Worm (Caenorhabditis elegans) whole organism, L4 larva: ENCODE measurements around the gene parp-2.

ENCODE experiments used
- F10B5.3 ChIP-seq: sonication (generic microtip); optimal IDR thresholded peaks from 2 replicates; lab custom pipeline; 2016; ENCODE audit warnings: mild to moderate bottlenecking, missing genetic modification characterization, missing compliant biosample characterization
- F37D6.2 ChIP-seq: sonication (generic microtip); optimal IDR thresholded peaks from 2 replicates; lab custom pipeline; 2016; ENCODE audit warnings: mild to moderate bottlenecking, missing genetic modification characterization, missing compliant biosample characterization
- R02D3.7 ChIP-seq: fragments of 150-350 bp; sonication (generic microtip); optimal IDR thresholded peaks from 3 replicates; lab custom pipeline; 2014; ENCODE audit warnings: missing biosample characterization, missing genetic modification characterization
- T20F7.1 ChIP-seq: fragments of 200-800 bp; sonication (Bioruptor generic); optimal IDR thresholded peaks from 2 replicates; lab custom pipeline; 2018; ENCODE audit warnings: mild to moderate bottlenecking, missing genetic modification characterization, missing compliant biosample characterization
- T26A8.4 ChIP-seq: fragments of 200-800 bp; sonication (Bioruptor generic); IDR thresholded peaks from 2 replicates; pipeline ENCODE4 v1.3.6; 2022; ENCODE audit warnings: missing genetic modification characterization, missing compliant biosample characterization
- Y48G9A.11 ChIP-seq: fragments of 200-800 bp; sonication (Bioruptor generic); IDR thresholded peaks from 2 replicates; pipeline ENCODE4 v1.3.6; 2022; ENCODE audit warnings: missing genetic modification reagents, missing genetic modification characterization, missing compliant biosample characterization
- Y5F2A.4 ChIP-seq: fragments of 200-800 bp; sonication (Bioruptor generic); optimal IDR thresholded peaks from 2 replicates; lab custom pipeline; 2018; ENCODE audit warnings: mild to moderate bottlenecking, missing genetic modification characterization, missing compliant biosample characterization
- Y75B8A.6 ChIP-seq: fragments of 200-800 bp; sonication (Bioruptor generic); IDR thresholded peaks from 2 replicates; pipeline ENCODE4 v1.3.6; 2022; ENCODE audit warnings: missing genetic modification reagents, missing genetic modification characterization, missing compliant biosample characterization
- ZK546.5 ChIP-seq, 2 experiments: sonication (generic microtip); optimal IDR thresholded peaks; 2 replicates each; lab custom pipeline; 2017; ENCODE audit warnings: missing biosample characterization in 2 of 2, missing genetic modification characterization in 2 of 2
- aha-1 ChIP-seq: fragments of 150-350 bp; peaks from one replicate; lab custom pipeline; 2014; ENCODE audit warnings: missing biosample characterization, missing genetic modification characterization
- aly-2 ChIP-seq: sonication (generic microtip); optimal IDR thresholded peaks from 2 replicates; lab custom pipeline; 2018; ENCODE audit warnings: missing biosample characterization, missing genetic modification characterization
- attf-4 ChIP-seq: sonication (generic microtip); optimal IDR thresholded peaks from 3 replicates; lab custom pipeline; 2017; ENCODE audit warnings: missing biosample characterization, missing genetic modification characterization
- ceh-20 ChIP-seq: fragments of 200-800 bp; sonication (Bioruptor generic); IDR thresholded peaks from 2 replicates; pipeline ENCODE4 v1.3.6; 2022; ENCODE audit warnings: missing genetic modification reagents, missing genetic modification characterization, missing compliant biosample characterization
- ceh-28 ChIP-seq: fragments of 150-350 bp; optimal IDR thresholded peaks from 2 replicates; lab custom pipeline; 2014; ENCODE audit warnings: missing biosample characterization, missing genetic modification reagents, missing genetic modification characterization
- ceh-44 ChIP-seq: fragments of 200-800 bp; sonication (Bioruptor generic); IDR thresholded peaks from 2 replicates; pipeline ENCODE4 v1.3.6; 2022; ENCODE audit warnings: missing genetic modification reagents, missing genetic modification characterization, missing compliant biosample characterization
- cey-2 ChIP-seq: sonication (generic microtip); optimal IDR thresholded peaks from 3 replicates; lab custom pipeline; 2017; ENCODE audit warnings: missing genetic modification characterization, mild to moderate bottlenecking, missing compliant biosample characterization, antibody characterized with exemption, borderline replicate concordance; ENCODE audit not compliant: insufficient read depth
- ctbp-1 ChIP-seq: fragments of 200-800 bp; sonication (Bioruptor generic); IDR thresholded peaks from 2 replicates; pipeline ENCODE4 v1.3.6; 2022; ENCODE audit warnings: missing genetic modification reagents, missing genetic modification characterization, missing compliant biosample characterization
- daf-16 ChIP-seq, 3 experiments: sonication (generic microtip); optimal IDR thresholded peaks; 2 replicates each; lab custom pipeline; 2016 to 2017; ENCODE audit warnings: missing genetic modification characterization in 3 of 3, missing genetic modification reagents in 3 of 3, mild to moderate bottlenecking in 2 of 3, missing compliant biosample characterization in 2 of 3, missing biosample characterization in 1 of 3, moderate library complexity in 1 of 3
- daf-8 ChIP-seq: fragments of 200-800 bp; sonication (Bioruptor generic); IDR thresholded peaks from 2 replicates; pipeline ENCODE4 v1.3.6; 2022; ENCODE audit warnings: missing genetic modification characterization, missing compliant biosample characterization
- duxl-1 ChIP-seq: sonication (generic microtip); optimal IDR thresholded peaks from 2 replicates; lab custom pipeline; 2016; ENCODE audit warnings: mild to moderate bottlenecking, missing genetic modification characterization, moderate library complexity, missing compliant biosample characterization; ENCODE audit not compliant: poor library complexity
- dve-1 ChIP-seq: sonication (generic microtip); optimal IDR thresholded peaks from 2 replicates; lab custom pipeline; 2017; ENCODE audit warnings: antibody characterized with exemption, mild to moderate bottlenecking, missing genetic modification characterization, missing compliant biosample characterization; ENCODE audit not compliant: insufficient read depth
- fos-1 ChIP-seq: fragments of 150-350 bp; optimal IDR thresholded peaks from 2 replicates; lab custom pipeline; 2014; ENCODE audit warnings: missing biosample characterization, missing genetic modification characterization
- gei-8 ChIP-seq: fragments of 200-800 bp; sonication (Bioruptor generic); optimal IDR thresholded peaks from 2 replicates; lab custom pipeline; 2018; ENCODE audit warnings: mild to moderate bottlenecking, missing genetic modification characterization, missing compliant biosample characterization
- hif-1 ChIP-seq, 2 experiments: sonication (generic microtip); optimal IDR thresholded peaks; 2 replicates each; lab custom pipeline; 2016 to 2017; ENCODE audit warnings: missing compliant biosample characterization in 2 of 2, missing genetic modification characterization in 2 of 2, missing genetic modification reagents in 2 of 2, missing genotype in 2 of 2, mild to moderate bottlenecking in 1 of 2
- lin-1 ChIP-seq: fragments of 200-800 bp; sonication (Bioruptor generic); IDR thresholded peaks from 2 replicates; pipeline ENCODE4 v1.3.6; 2022; ENCODE audit warnings: missing genetic modification reagents, missing genetic modification characterization, missing compliant biosample characterization
- lin-13 ChIP-seq: fragments of 150-350 bp; optimal IDR thresholded peaks from 2 replicates; lab custom pipeline; 2014; ENCODE audit warnings: missing biosample characterization, missing genetic modification reagents, missing genetic modification characterization
- lin-39 ChIP-seq: fragments of 150-350 bp; optimal IDR thresholded peaks from 2 replicates; lab custom pipeline; 2014; ENCODE audit warnings: missing biosample characterization, missing genetic modification reagents, missing genetic modification characterization
- lsy-2 ChIP-seq, 2 experiments: fragments of 150-350 bp in 1 of 2; sonication (generic microtip) in 1 of 2; optimal IDR thresholded peaks; 2 replicates each; lab custom pipeline; 2014 to 2017; ENCODE audit warnings: missing biosample characterization in 2 of 2, missing genetic modification characterization in 2 of 2
- mdl-1 ChIP-seq, 2 experiments: fragments of 150-350 bp in 1 of 2; sonication (generic microtip) in 1 of 2; optimal IDR thresholded peaks; 2 replicates each; lab custom pipeline; 2014 to 2017; ENCODE audit warnings: missing biosample characterization in 2 of 2, missing genetic modification characterization in 2 of 2
- mep-1 ChIP-seq: fragments of 150-350 bp; sonication (generic microtip); optimal IDR thresholded peaks from 3 replicates; lab custom pipeline; 2014; ENCODE audit warnings: missing biosample characterization, missing genetic modification characterization
- mes-2 ChIP-seq: sonication (generic microtip); optimal IDR thresholded peaks from 2 replicates; lab custom pipeline; 2016; ENCODE audit warnings: missing genotype, mild to moderate bottlenecking, missing genetic modification characterization, missing compliant biosample characterization; ENCODE audit not compliant: poor library complexity, severe bottlenecking
- mxl-3 ChIP-seq: fragments of 200-800 bp; sonication (Bioruptor generic); optimal IDR thresholded peaks from 2 replicates; lab custom pipeline; 2018; ENCODE audit warnings: mild to moderate bottlenecking, missing genetic modification characterization, missing compliant biosample characterization
- nhr-11 ChIP-seq: fragments of 150-350 bp; optimal IDR thresholded peaks from 2 replicates; lab custom pipeline; 2014; ENCODE audit warnings: missing biosample characterization, missing genetic modification characterization
- nhr-237 ChIP-seq: sonication (generic microtip); optimal IDR thresholded peaks from 2 replicates; lab custom pipeline; 2017; ENCODE audit warnings: missing biosample characterization, missing genetic modification characterization
- nhr-28 ChIP-seq: fragments of 150-350 bp; optimal IDR thresholded peaks from 2 replicates; lab custom pipeline; 2014; ENCODE audit warnings: missing biosample characterization, missing genetic modification characterization
- nhr-41 ChIP-seq: fragments of 200-800 bp; sonication (Bioruptor generic); IDR thresholded peaks from 2 replicates; pipeline ENCODE4 v1.3.6; 2022; ENCODE audit warnings: missing genetic modification reagents, missing genetic modification characterization, missing compliant biosample characterization
- nhr-6 ChIP-seq: fragments of 150-350 bp; optimal IDR thresholded peaks from 2 replicates; lab custom pipeline; 2014; ENCODE audit warnings: missing biosample characterization, missing genetic modification characterization
- pha-4 ChIP-seq, 2 experiments: fragments of 150-350 bp in 1 of 2; fragments of 200-800 bp in 1 of 2; sonication (Bioruptor generic) in 1 of 2; IDR thresholded peaks in 1 of 2; optimal IDR thresholded peaks in 1 of 2; 2 replicates each; pipeline versions ENCODE4 v1.3.6 to Lab custom; 2014 to 2022; ENCODE audit warnings: missing genetic modification characterization in 2 of 2, missing genetic modification reagents in 2 of 2, missing biosample characterization in 1 of 2, missing compliant biosample characterization in 1 of 2
- php-3 ChIP-seq: fragments of 200-800 bp; sonication (Bioruptor generic); IDR thresholded peaks from 2 replicates; pipeline ENCODE4 v1.3.6; 2022; ENCODE audit warnings: missing genetic modification reagents, missing genetic modification characterization, missing compliant biosample characterization
- rbr-2 ChIP-seq: sonication (generic microtip); optimal IDR thresholded peaks from 2 replicates; lab custom pipeline; 2016; ENCODE audit warnings: missing genotype, missing genetic modification characterization, missing compliant biosample characterization
- saeg-2 ChIP-seq: fragments of 200-800 bp; sonication (Bioruptor generic); IDR thresholded peaks from 2 replicates; pipeline ENCODE4 v1.3.6; 2022; ENCODE audit warnings: missing genetic modification reagents, missing genetic modification characterization, missing compliant biosample characterization
- sdz-12 ChIP-seq: fragments of 200-800 bp; sonication (Bioruptor generic); optimal IDR thresholded peaks from 2 replicates; lab custom pipeline; 2018; ENCODE audit warnings: mild to moderate bottlenecking, missing genetic modification characterization, missing compliant biosample characterization
- unc-62 ChIP-seq, 3 experiments: fragments of 150-350 bp in 1 of 3; sonication (generic microtip); optimal IDR thresholded peaks in 2 of 3; peaks in 1 of 3; 1 replicate in 1 of 3; 2 replicates in 2 of 3; lab custom pipeline; 2014 to 2017; ENCODE audit warnings: missing biosample characterization in 3 of 3, missing genetic modification characterization in 3 of 3, missing genetic modification reagents in 3 of 3, missing genotype in 1 of 3
- vab-7 ChIP-seq: fragments of 200-800 bp; sonication (Bioruptor generic); IDR thresholded peaks from 2 replicates; pipeline ENCODE4 v1.3.6; 2022; ENCODE audit warnings: missing genetic modification reagents, missing genetic modification characterization, missing compliant biosample characterization
- zag-1 ChIP-seq: fragments of 150-350 bp; optimal IDR thresholded peaks from 2 replicates; lab custom pipeline; 2014; ENCODE audit warnings: missing biosample characterization, missing genetic modification characterization
- ztf-7 ChIP-seq: fragments of 150-350 bp; optimal IDR thresholded peaks from 2 replicates; lab custom pipeline; 2014; ENCODE audit warnings: missing biosample characterization, missing genetic modification characterization

parp-2 gene

ce11 chrII:9601069-9601468, 8.2 kb downstream of the parp-2 start (continued):
- peak; percentile 95 for TF ChIP-seq aha-1 (tag; lab: Kevin White, UChicago)
- no peak for TF ChIP-seq daf-16 (GFP tag; optimal IDR thresholded peaks at IDR 0.05; lab: Kevin White, UChicago)
- peak; percentile 82 for TF ChIP-seq daf-16 (tag; optimal IDR thresholded peaks at IDR 0.05; lab: Kevin White, UChicago)
- TF ChIP-seq lin-1, result peak; percentile 56
- TF ChIP-seq ctbp-1 (GFP tag; lab: Robert Waterston, UW), result no peak
- no peak for TF ChIP-seq nhr-237 (tag; lab: Kevin White, UChicago)
- TF ChIP-seq zag-1 (tag; lab: Kevin White, UChicago), result no peak
- peak in 1 of 2 experiments; percentile 100 for TF ChIP-seq unc-62 (GFP tag; optimal IDR thresholded peaks at IDR 0.05 in 1 of 2; lab: Kevin White, UChicago)
- no peak for TF ChIP-seq unc-62 (tag; optimal IDR thresholded peaks at IDR 0.05; lab: Kevin White, UChicago)
- TF ChIP-seq fos-1, result no peak
- no peak for TF ChIP-seq lin-39 (tag; lab: Kevin White, UChicago)
- TF ChIP-seq mes-2 (tag; lab: Kevin White, UChicago), result peak; percentile 0
- peak; percentile 100 for TF ChIP-seq mxl-3 (GFP tag; lab: Kevin White, UChicago)
- TF ChIP-seq ceh-44 (GFP tag; lab: Robert Waterston, UW), result no peak
- TF ChIP-seq ceh-20 (GFP tag; lab: Robert Waterston, UW), result 0 out of 2 replicates have a peak, but pooled peaks have one; percentile 47
- TF ChIP-seq duxl-1 (tag; lab: Kevin White, UChicago), result no peak
- TF ChIP-seq mdl-1 (tag; optimal IDR thresholded peaks at IDR 0.05; lab: Kevin White, UChicago), result peak; percentile 50 to 96
- peak; percentile 66 for TF ChIP-seq mep-1
- TF ChIP-seq lin-13 (GFP tag; lab: Kevin White, UChicago), result peak; percentile 35
- TF ChIP-seq F37D6.2, result no peak
- peak; percentile 73 for TF ChIP-seq dve-1 (tag; lab: Kevin White, UChicago)
- TF ChIP-seq nhr-6 (tag; lab: Kevin White, UChicago), result peak; percentile 58
- TF ChIP-seq saeg-2 (GFP tag; lab: Robert Waterston, UW), result 0 out of 2 replicates have a peak, but pooled peaks have one; percentile 18

DNA sequence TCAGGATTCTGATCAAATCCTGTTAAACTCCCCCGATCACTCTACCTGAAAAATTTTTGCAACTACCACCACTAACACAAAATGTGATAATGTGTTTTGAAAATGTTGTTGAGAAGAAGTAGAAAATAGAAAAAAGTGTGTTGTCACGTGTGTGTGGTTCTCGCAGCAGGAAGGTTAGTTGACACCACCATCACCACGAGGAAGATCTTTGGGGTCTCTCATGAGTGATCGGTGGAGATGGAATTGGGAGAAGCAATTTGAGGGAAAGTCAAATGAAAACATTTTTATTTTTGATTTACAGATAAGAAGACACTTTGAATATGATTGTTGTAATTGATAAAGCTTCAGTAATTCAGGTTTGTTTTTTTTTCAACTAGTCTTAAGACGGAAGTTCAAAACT, 8.8 kb downstream of the parp-2 start:
- TF ChIP-seq gei-8 (GFP tag; lab: Kevin White, UChicago) (no peak), rbr-2 (tag; lab: Kevin White, UChicago) (no peak), php-3 (GFP tag; lab: Robert Waterston, UW) (no peak), F10B5.3 (tag; lab: Kevin White, UChicago) (no peak), nhr-41 (GFP tag; lab: Robert Waterston, UW) (no peak), nhr-11 (tag; lab: Kevin White, UChicago) (peak; percentile 82), nhr-28 (tag; lab: Kevin White, UChicago) (peak; percentile 66), cey-2 (tag; lab: Kevin White, UChicago) (peak; percentile 35), sdz-12 (GFP tag; lab: Kevin White, UChicago) (no peak), Y48G9A.11 (GFP tag; lab: Robert Waterston, UW) (no peak), nhr-6 (tag; lab: Kevin White, UChicago) (no peak), daf-16 (GFP tag; optimal IDR thresholded peaks at IDR 0.05; lab: Kevin White, UChicago) (peak in 1 of 2 experiments; percentile 83), daf-16 (tag; optimal IDR thresholded peaks at IDR 0.05; lab: Kevin White, UChicago) (peak; percentile 62), ZK546.5 (tag; optimal IDR thresholded peaks at IDR 0.05; lab: Kevin White, UChicago) (no peak), unc-62 (GFP tag; optimal IDR thresholded peaks at IDR 0.05 in 1 of 2; lab: Kevin White, UChicago) (peak in 1 of 2 experiments; percentile 54), unc-62 (tag; optimal IDR thresholded peaks at IDR 0.05; lab: Kevin White, UChicago) (no peak), aly-2 (tag; lab: Kevin White, UChicago) (no peak), lsy-2 (tag; optimal IDR thresholded peaks at IDR 0.05; lab: Kevin White, UChicago) (peak; percentile 18 to 61), hif-1 (tag; optimal IDR thresholded peaks at IDR 0.05; lab: Kevin White, UChicago) (peak in 1 of 2 experiments; percentile 42), T20F7.1 (no peak), mdl-1 (tag; optimal IDR thresholded peaks at IDR 0.05; lab: Kevin White, UChicago) (peak; percentile 79 to 83), ceh-28 (tag; lab: Kevin White, UChicago) (no peak), ztf-7 (no peak), attf-4 (tag; lab: Kevin White, UChicago) (no peak), Y75B8A.6 (GFP tag; lab: Robert Waterston, UW) (no peak), T26A8.4 (GFP tag; lab: Robert Waterston, UW) (no peak), nhr-237 (tag; lab: Kevin White, UChicago) (no peak), R02D3.7 (tag; lab: Kevin White, UChicago) (no peak), Y5F2A.4 (GFP tag; lab: Kevin White, UChicago) (no peak), mxl-3 (GFP tag; lab: Kevin White, UChicago) (peak; percentile 32), vab-7 (GFP tag; lab: Robert Waterston, UW) (no peak), dve-1 (tag; lab: Kevin White, UChicago) (peak; percentile 79), pha-4 (GFP tag; IDR thresholded peaks at IDR 0.05; lab: Robert Waterston, UW) (no peak), pha-4 (tag; optimal IDR thresholded peaks at IDR 0.05; lab: Kevin White, UChicago) (no peak), daf-8 (no peak)
